Worm (Caenorhabditis elegans): ENCODE results near the gene vps-33.1.

DNA sequence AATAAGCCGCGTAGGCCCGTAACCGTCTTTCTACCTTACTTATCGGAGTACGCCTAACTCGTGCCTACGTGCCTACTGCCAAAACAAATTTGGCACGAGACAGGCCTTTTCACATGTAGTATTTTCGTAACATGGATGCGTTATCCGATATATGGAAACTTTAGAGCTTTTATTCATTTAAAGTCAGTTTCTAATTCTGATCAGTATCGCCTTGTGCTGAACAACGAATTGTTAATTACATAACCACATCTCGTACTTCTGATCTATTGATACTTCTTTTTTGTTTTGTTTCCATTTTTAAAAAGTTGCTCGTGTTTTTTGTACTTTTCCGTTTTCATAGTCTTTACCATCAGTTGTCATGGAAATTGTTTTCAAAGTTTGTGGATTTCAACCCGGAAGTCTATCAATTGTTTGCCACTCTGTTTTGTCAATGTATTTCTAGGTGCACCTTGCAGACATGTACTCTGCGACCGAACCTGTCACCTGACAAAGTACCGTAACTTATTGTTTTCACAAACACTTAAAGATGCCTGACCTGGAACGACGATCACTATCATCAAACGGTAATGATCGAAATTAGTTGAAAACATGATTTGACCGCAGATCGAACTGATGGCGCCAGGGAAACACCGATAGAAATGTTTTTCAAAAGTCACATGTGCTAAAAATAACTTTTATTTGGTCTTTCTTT lies 42.9 kb upstream of the vps-33.1 start:
- TF ChIP-seq egl-27 (tag; optimal IDR thresholded peaks at IDR 0.05) (no peak), nhr-77 (tag; optimal IDR thresholded peaks at IDR 0.05) (no peak), nhr-10 (tag; optimal IDR thresholded peaks at IDR 0.05) (no peak), lsy-2 (tag; optimal IDR thresholded peaks at IDR 0.05) (no peak), snpc-4 (tag; optimal IDR thresholded peaks at IDR 0.05) (no peak), zag-1 (tag; optimal IDR thresholded peaks at IDR 0.05) (no peak), fos-1 (tag; optimal IDR thresholded peaks at IDR 0.05) (no peak), mdl-1 (tag; optimal IDR thresholded peaks at IDR 0.05) (no peak), unc-62 (GFP tag; optimal IDR thresholded peaks at IDR 0.05) (no peak), ztf-1 (GFP tag; conservative IDR thresholded peaks at IDR 0.05) (no peak)

Data from whole organism, L2 larva.